Worm (Caenorhabditis elegans) whole organism, L1 larva: Measurements from ENCODE around the gene nspc-12.

Experiments used
- C34B4.2 ChIP-seq: sonication (generic microtip); optimal IDR thresholded peaks from 2 replicates; lab custom pipeline; 2017; ENCODE audit warnings: mild to moderate bottlenecking, missing genetic modification characterization, missing compliant biosample characterization
- ceh-63 ChIP-seq: fragments of 200-800 bp; sonication (Bioruptor generic); optimal IDR thresholded peaks from 2 replicates; lab custom pipeline; 2018; ENCODE audit warnings: mild to moderate bottlenecking, missing genetic modification characterization, missing compliant biosample characterization
- ces-1 ChIP-seq: fragments of 150-350 bp; optimal IDR thresholded peaks from 2 replicates; lab custom pipeline; 2014; ENCODE audit warnings: missing biosample characterization, missing genetic modification reagents, missing genetic modification characterization
- irx-1 ChIP-seq: sonication (generic microtip); optimal IDR thresholded peaks from 2 replicates; lab custom pipeline; 2016; ENCODE audit warnings: missing genetic modification characterization, missing compliant biosample characterization
- lin-14 ChIP-seq: fragments of 200-800 bp; sonication (Bioruptor generic); optimal IDR thresholded peaks from 2 replicates; lab custom pipeline; 2018; ENCODE audit warnings: mild to moderate bottlenecking, missing genetic modification characterization, moderate library complexity, missing compliant biosample characterization
- lin-15B ChIP-seq: fragments of 150-350 bp; sonication (generic microtip); optimal IDR thresholded peaks from 3 replicates; lab custom pipeline; 2014; ENCODE audit warnings: missing biosample characterization, missing genetic modification characterization
- lin-35 ChIP-seq, 2 experiments: fragments of 150-350 bp; optimal IDR thresholded peaks; 2 replicates each; lab custom pipeline; 2014; ENCODE audit warnings: missing biosample characterization in 2 of 2, missing genetic modification characterization in 2 of 2, missing genetic modification reagents in 2 of 2
- mab-9 ChIP-seq: fragments of 200-800 bp; sonication (Bioruptor generic); IDR thresholded peaks from 2 replicates; pipeline ENCODE4 v1.3.6; 2022; ENCODE audit warnings: missing genetic modification reagents, missing genetic modification characterization, missing compliant biosample characterization
- mdl-1 ChIP-seq, 2 experiments: fragments of 150-350 bp; optimal IDR thresholded peaks; 2 replicates each; lab custom pipeline; 2014 to 2017; ENCODE audit warnings: missing biosample characterization in 2 of 2, missing genetic modification characterization in 2 of 2, inconsistent platforms in 1 of 2
- nhr-11 ChIP-seq: fragments of 150-350 bp; optimal IDR thresholded peaks from 2 replicates; lab custom pipeline; 2014; ENCODE audit warnings: missing biosample characterization, missing genetic modification characterization
- nhr-237 ChIP-seq: fragments of 150-350 bp; optimal IDR thresholded peaks from 2 replicates; lab custom pipeline; 2014; ENCODE audit warnings: missing biosample characterization, missing genetic modification characterization
- unc-130 ChIP-seq: fragments of 150-350 bp; optimal IDR thresholded peaks from 2 replicates; lab custom pipeline; 2017; ENCODE audit warnings: missing biosample characterization, missing genetic modification characterization, inconsistent platforms

- TF ChIP-seq mab-9 (GFP tag; lab: Robert Waterston, UW) = no peak
- TF ChIP-seq unc-130 (tag; lab: Kevin White, UChicago) = no peak
- no peak for TF ChIP-seq irx-1
- no peak for TF ChIP-seq C34B4.2 (tag; lab: Kevin White, UChicago)
- no peak for TF ChIP-seq lin-15B (tag; lab: Kevin White, UChicago)
- no peak for TF ChIP-seq ceh-63 (GFP tag; lab: Kevin White, UChicago)
- TF ChIP-seq nhr-237 (tag; lab: Kevin White, UChicago) = no peak
- TF ChIP-seq lin-35 (GFP tag; optimal IDR thresholded peaks at IDR 0.05; lab: Kevin White, UChicago) = no peak
- no peak for TF ChIP-seq lin-14 (GFP tag; lab: Kevin White, UChicago)
- no peak for TF ChIP-seq mdl-1 (tag; optimal IDR thresholded peaks at IDR 0.05; lab: Kevin White, UChicago)
- TF ChIP-seq ces-1 (GFP tag; lab: Kevin White, UChicago) = no peak
- no peak for TF ChIP-seq nhr-11 (tag; lab: Kevin White, UChicago)
Measured at ce11 chrX:12337846-12338490, 18.5 kb downstream of the nspc-12 start, which contains the start of gene srd-44.
